Worm (Caenorhabditis elegans): ENCODE data around the gene H01M10.2.

The H01M10.2 gene

ce11 chrX:2604358-2605016 lies 18.9 kb upstream of the H01M10.2 start:
- TF ChIP-seq sea-2 (GFP tag; IDR thresholded peaks at IDR 0.05) (no peak), K12H6.12 (tag; optimal IDR thresholded peaks at IDR 0.05) (peak; percentile 27)

- TF ChIP-seq ceh-27 (GFP tag; optimal IDR thresholded peaks at IDR 0.05) = no peak
- no peak for TF ChIP-seq ceh-40 (GFP tag; IDR thresholded peaks at IDR 0.05)
- no peak for TF ChIP-seq lag-1 (GFP tag; IDR thresholded peaks at IDR 0.05)
- no peak for TF ChIP-seq mes-4 (tag; optimal IDR thresholded peaks at IDR 0.05)
- TF ChIP-seq Y53G8AR.9 (GFP tag; conservative IDR thresholded peaks at IDR 0.05) = no peak
- no peak for TF ChIP-seq ztf-28 (GFP tag; IDR thresholded peaks at IDR 0.05)
- no peak for TF ChIP-seq dpl-1 (GFP tag; optimal IDR thresholded peaks at IDR 0.05)
- no peak for TF ChIP-seq ceh-100 (GFP tag; IDR thresholded peaks at IDR 0.05)
- TF ChIP-seq T07F8.4 (tag; optimal IDR thresholded peaks at IDR 0.05) = no peak
- no peak for TF ChIP-seq rpc-1 (optimal IDR thresholded peaks at IDR 0.05)
- TF ChIP-seq rpc-1 (tag; optimal IDR thresholded peaks at IDR 0.05) = no peak
- TF ChIP-seq snpc-3.4 (tag; optimal IDR thresholded peaks at IDR 0.05) = no peak
Observed at ce11 chrX:2601025-2601705, 15.6 kb upstream of the H01M10.2 start.

- TF ChIP-seq hsf-1 (GFP tag; IDR thresholded peaks at IDR 0.05) (no peak), C06A6.2 (GFP tag; conservative IDR thresholded peaks at IDR 0.05) (no peak), ekl-4 (GFP tag; IDR thresholded peaks at IDR 0.05) (no peak), F55B11.4 (tag; optimal IDR thresholded peaks at IDR 0.05; ENCODE audit: borderline replicate concordance, insufficient read depth) (no peak), hlh-12 (tag; optimal IDR thresholded peaks at IDR 0.05) (no peak), bed-1 (GFP tag; IDR thresholded peaks at IDR 0.05) (no peak), attf-3 (GFP tag; conservative IDR thresholded peaks at IDR 0.05) (no peak), dpff-1 (tag; optimal IDR thresholded peaks at IDR 0.05) (no peak), ceh-27 (GFP tag; optimal IDR thresholded peaks at IDR 0.05) (peak; percentile 5), mcd-1 (GFP tag; IDR thresholded peaks at IDR 0.05) (peak; percentile 26; the same call in 1 of the 2 replicates), sdz-38 (tag; optimal IDR thresholded peaks at IDR 0.05) (no peak), lag-1 (GFP tag; IDR thresholded peaks at IDR 0.05) (no peak), pbrm-1 (GFP tag; IDR thresholded peaks at IDR 0.05) (no peak), lir-1 (GFP tag; conservative IDR thresholded peaks at IDR 0.05) (no peak), madf-3 (GFP tag; IDR thresholded peaks at IDR 0.05) (no peak), B0261.1 (tag; optimal IDR thresholded peaks at IDR 0.05) (no peak), F22D6.2 (tag; optimal IDR thresholded peaks at IDR 0.05) (no peak), ceh-91 (GFP tag; IDR thresholded peaks at IDR 0.05) (no peak), K11D2.4 (GFP tag; IDR thresholded peaks at IDR 0.05) (0 out of 2 replicates have a peak, but pooled peaks have one; percentile 12), Y53F4B.3 (GFP tag; IDR thresholded peaks at IDR 0.05) (no peak), F33H1.4 (GFP tag; IDR thresholded peaks at IDR 0.05) (no peak), lsl-1 (GFP tag; optimal IDR thresholded peaks at IDR 0.05) (no peak), mel-28 (tag; optimal IDR thresholded peaks at IDR 0.05; ENCODE audit: borderline replicate concordance) (no peak), dox-1 (GFP tag; IDR thresholded peaks at IDR 0.05) (no peak), xnd-1 (tag; optimal IDR thresholded peaks at IDR 0.05) (no peak), tlf-1 (GFP tag; optimal IDR thresholded peaks at IDR 0.05) (no peak), T07F8.4 (tag; optimal IDR thresholded peaks at IDR 0.05) (no peak), Y67H2A.10 (GFP tag; conservative IDR thresholded peaks at IDR 0.05) (no peak), hmg-20 (GFP tag; IDR thresholded peaks at IDR 0.05) (no peak), F39B2.1 (GFP tag; IDR thresholded peaks at IDR 0.05) (no peak), egl-44 (GFP tag; IDR thresholded peaks at IDR 0.05) (no peak), F57C9.4 (tag; optimal IDR thresholded peaks at IDR 0.05) (no peak), hlh-26 (GFP tag; conservative IDR thresholded peaks at IDR 0.05) (no peak), mxl-1 (tag; optimal IDR thresholded peaks at IDR 0.05) (no peak)
Observed at ce11 chrX:2598833-2599279, 13.3 kb upstream of the H01M10.2 start.
